Fruit fly (Drosophila melanogaster): ENCODE data around the gene CG7379.

DNA sequence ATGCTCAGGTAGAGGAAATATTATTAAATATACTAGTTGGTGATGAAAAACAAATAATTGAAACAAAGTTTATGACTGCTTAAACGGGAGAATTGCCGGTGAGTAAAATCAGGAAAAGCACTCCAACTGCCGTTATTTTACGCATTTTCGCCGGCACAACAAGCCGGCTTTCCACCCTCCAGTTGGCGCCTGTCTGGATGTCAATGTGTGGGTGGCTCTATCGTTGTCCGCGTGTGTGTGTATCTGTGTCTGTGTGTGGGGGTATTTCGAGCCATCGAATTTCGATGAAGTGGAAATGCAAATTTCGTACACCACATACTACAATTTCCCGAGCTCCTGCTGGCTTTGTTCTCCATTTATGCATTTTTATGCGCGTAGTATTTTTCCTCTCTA, 13.6 kb upstream of the CG7379 start:
- TF ChIP-seq CG34367 (tag; optimal IDR thresholded peaks at IDR 0.05) (no peak), CG8301 (tag; optimal IDR thresholded peaks at IDR 0.05) (no peak), CG12605 (GFP tag; IDR thresholded peaks at IDR 0.05) (no peak), Ets98B (GFP tag; IDR thresholded peaks at IDR 0.05) (no peak), CG15710 (tag; optimal IDR thresholded peaks at IDR 0.05) (no peak), Pif1B (GFP tag; optimal IDR thresholded peaks at IDR 0.05) (no peak), Pif1A (GFP tag; optimal IDR thresholded peaks at IDR 0.05) (no peak), rn (GFP tag; IDR thresholded peaks at IDR 0.05) (no peak), EcR (GFP tag; optimal IDR thresholded peaks at IDR 0.05) (no peak), CG13204 (GFP tag; optimal IDR thresholded peaks at IDR 0.05) (no peak), CG32121 (GFP tag; IDR thresholded peaks at IDR 0.05) (no peak), fd96Ca (GFP tag; IDR thresholded peaks at IDR 0.05) (no peak), CG9948 (tag; optimal IDR thresholded peaks at IDR 0.05) (no peak)

Data from whole organism, pupa.